Fruit fly (Drosophila melanogaster) whole organism, prepupa: ENCODE data around the gene CG8142.

Source experiments
- CG10669 ChIP-seq: fragments of 200-800 bp; sonication (Bioruptor generic); optimal IDR thresholded peaks from 3 replicates; lab custom pipeline; 2018; ENCODE audit warnings: missing biosample characterization, mild to moderate bottlenecking, missing genetic modification characterization, moderate library complexity
- CG3032 ChIP-seq: fragments of 200-800 bp; optimal IDR thresholded peaks from 2 replicates; lab custom pipeline; 2019; ENCODE audit warnings: missing biosample characterization, mild to moderate bottlenecking, missing genetic modification characterization, moderate library complexity
- CG3919 ChIP-seq: fragments of 200-800 bp; sonication (Bioruptor generic); optimal IDR thresholded peaks from 3 replicates; lab custom pipeline; 2016; ENCODE audit warnings: missing biosample characterization, missing genetic modification characterization
- CG6163 ChIP-seq: fragments of 200-800 bp; sonication (Bioruptor generic); IDR thresholded peaks from 3 replicates; pipeline ENCODE4 v1.3.6; 2022; ENCODE audit warnings: missing biosample characterization, missing genetic modification characterization
- CG8632 ChIP-seq: fragments of 200-800 bp; sonication (Bioruptor generic); optimal IDR thresholded peaks from 3 replicates; lab custom pipeline; 2016; ENCODE audit warnings: missing biosample characterization, missing genetic modification characterization
- CG9139 ChIP-seq: fragments of 200-800 bp; sonication (Bioruptor generic); optimal IDR thresholded peaks from 3 replicates; lab custom pipeline; 2017; ENCODE audit warnings: missing biosample characterization, mild to moderate bottlenecking, missing genetic modification characterization
- Ets21C ChIP-seq: fragments of 200-800 bp; sonication (Bioruptor generic); optimal IDR thresholded peaks from 3 replicates; lab custom pipeline; 2016; ENCODE audit warnings: missing biosample characterization, missing genetic modification characterization
- Gug ChIP-seq: fragments of 200-800 bp; sonication (Bioruptor generic); IDR thresholded peaks from 2 replicates; pipeline ENCODE4 v1.3.6; 2022; ENCODE audit warnings: missing biosample characterization, missing genetic modification characterization
- cyc ChIP-seq: fragments of 200-800 bp; sonication (Bioruptor generic); optimal IDR thresholded peaks from 3 replicates; lab custom pipeline; 2016; ENCODE audit warnings: missing biosample characterization, missing genetic modification characterization
- esn ChIP-seq: fragments of 200-800 bp; sonication (Bioruptor generic); optimal IDR thresholded peaks from 2 replicates; lab custom pipeline; 2016; ENCODE audit warnings: missing biosample characterization, mild to moderate bottlenecking, missing genetic modification characterization, moderate library complexity
- salr ChIP-seq, 2 experiments: fragments of 200-800 bp; sonication (Bioruptor generic); optimal IDR thresholded peaks; 3 replicates each; lab custom pipeline; 2016 to 2018; ENCODE audit warnings: missing biosample characterization in 2 of 2, missing genetic modification characterization in 2 of 2, mild to moderate bottlenecking in 1 of 2

DNA sequence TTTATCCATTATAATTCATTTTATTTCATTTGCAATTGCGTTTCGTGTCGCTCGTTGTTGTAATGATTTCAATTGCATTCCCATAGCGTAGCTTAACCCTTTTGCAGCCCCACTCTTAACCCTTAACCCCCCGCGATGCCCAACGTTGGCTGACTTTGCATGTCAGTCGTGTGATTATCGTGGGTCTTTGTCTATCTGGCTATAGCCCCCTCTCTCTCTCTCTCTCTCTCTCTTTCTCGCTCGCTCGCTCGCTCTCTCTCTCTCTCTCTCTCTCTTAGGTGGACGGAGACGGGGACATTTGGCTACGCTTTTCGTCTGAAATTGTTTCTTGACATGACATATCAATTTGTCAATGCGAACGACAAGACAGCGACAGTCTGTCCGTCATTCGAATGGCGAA, 32.3 kb downstream of the CG8142 start:
- no peak for TF ChIP-seq CG6163 (GFP tag; lab: Robert Waterston, UW)
- no peak for TF ChIP-seq CG3032 (tag; lab: Kevin White, UChicago)
- no peak for TF ChIP-seq Gug (GFP tag; lab: Robert Waterston, UW)
- no peak for TF ChIP-seq CG10669 (GFP tag; lab: Kevin White, UChicago)
- TF ChIP-seq Ets21C (GFP tag; lab: Kevin White, UChicago): no peak
- TF ChIP-seq cyc (GFP tag; lab: Kevin White, UChicago): no peak
- TF ChIP-seq salr (GFP tag; optimal IDR thresholded peaks at IDR 0.05; lab: Kevin White, UChicago): no peak
- no peak for TF ChIP-seq CG9139 (GFP tag; lab: Kevin White, UChicago)
- no peak for TF ChIP-seq esn (GFP tag; lab: Kevin White, UChicago)
- no peak for TF ChIP-seq CG8632 (GFP tag; lab: Kevin White, UChicago)
- no peak for TF ChIP-seq CG3919
